Fruit fly (Drosophila melanogaster) whole organism, embryonic: ENCODE measurements around the gene Vps8.

ENCODE experiments used
- CG10959 ChIP-seq: fragments of 200-800 bp; sonication (Bioruptor generic); IDR thresholded peaks from 2 replicates; pipeline ENCODE4 v1.3.6; 2022; ENCODE audit warnings: missing biosample characterization, missing genetic modification characterization
- CG12236 ChIP-seq: fragments of 200-800 bp; sonication (Bioruptor generic); optimal IDR thresholded peaks from 2 replicates; lab custom pipeline; 2016; ENCODE audit warnings: missing biosample characterization, missing genetic modification characterization
- CG2889 ChIP-seq: fragments of 200-800 bp; sonication (Bioruptor generic); IDR thresholded peaks from 3 replicates; pipeline ENCODE4 v1.3.6; 2022; ENCODE audit warnings: missing biosample characterization, missing genetic modification characterization
- HHEX ChIP-seq: fragments of 200-800 bp; sonication (Bioruptor generic); optimal IDR thresholded peaks from 3 replicates; lab custom pipeline; 2017; ENCODE audit warnings: missing biosample characterization, mild to moderate bottlenecking, missing genetic modification characterization, missing genetic modification reagents
- NfI ChIP-seq: fragments of 200-800 bp; sonication (Bioruptor generic); optimal IDR thresholded peaks from 3 replicates; lab custom pipeline; 2018; ENCODE audit warnings: missing biosample characterization, mild to moderate bottlenecking, missing genetic modification characterization, moderate library complexity
- Optix ChIP-seq: fragments of 200-800 bp; sonication (Bioruptor generic); IDR thresholded peaks from 3 replicates; pipeline ENCODE4 v1.3.6; 2022; ENCODE audit warnings: missing biosample characterization, missing genetic modification characterization
- pros ChIP-seq: fragments of 200-800 bp; sonication (Bioruptor generic); optimal IDR thresholded peaks from 3 replicates; lab custom pipeline; 2019; ENCODE audit warnings: missing biosample characterization, mild to moderate bottlenecking, missing genetic modification characterization, moderate library complexity
- ssp ChIP-seq: fragments of 200-800 bp; sonication (Bioruptor generic); IDR thresholded peaks from 2 replicates; pipeline ENCODE4 v1.3.6; 2022; ENCODE audit warnings: missing biosample characterization, missing genetic modification characterization
- wek ChIP-seq: fragments of 200-800 bp; sonication (Bioruptor generic); optimal IDR thresholded peaks from 3 replicates; lab custom pipeline; 2018; ENCODE audit warnings: missing biosample characterization, mild to moderate bottlenecking, missing genetic modification characterization, moderate library complexity

DNA sequence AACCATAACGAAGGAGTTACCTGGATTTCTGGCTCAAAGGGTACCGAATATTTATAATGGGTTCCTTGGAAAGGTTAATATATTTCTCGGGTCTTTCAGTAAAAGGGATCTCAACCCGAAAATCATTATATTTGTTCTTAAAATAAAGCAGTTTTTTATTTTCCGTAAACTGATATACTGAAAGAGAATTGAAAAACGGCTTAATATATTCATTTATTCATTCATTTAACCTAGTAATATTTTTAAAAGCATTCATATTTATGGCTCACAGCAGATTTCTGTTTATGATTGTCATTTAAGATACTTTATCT lies 1.8 kb upstream of the Vps8 start:
- TF ChIP-seq Optix (no peak), HHEX (GFP tag; lab: Kevin White, UChicago) (no peak), wek (GFP tag; lab: Kevin White, UChicago) (no peak), CG12236 (no peak), CG10959 (no peak), NfI (no peak), CG2889 (GFP tag; lab: Robert Waterston, UW) (no peak), pros (GFP tag; lab: Kevin White, UChicago) (no peak), ssp (GFP tag; lab: Robert Waterston, UW) (no peak)
